ENCODE assay signal across 2 fruit fly cellular contexts in the genomic region with DNA sequence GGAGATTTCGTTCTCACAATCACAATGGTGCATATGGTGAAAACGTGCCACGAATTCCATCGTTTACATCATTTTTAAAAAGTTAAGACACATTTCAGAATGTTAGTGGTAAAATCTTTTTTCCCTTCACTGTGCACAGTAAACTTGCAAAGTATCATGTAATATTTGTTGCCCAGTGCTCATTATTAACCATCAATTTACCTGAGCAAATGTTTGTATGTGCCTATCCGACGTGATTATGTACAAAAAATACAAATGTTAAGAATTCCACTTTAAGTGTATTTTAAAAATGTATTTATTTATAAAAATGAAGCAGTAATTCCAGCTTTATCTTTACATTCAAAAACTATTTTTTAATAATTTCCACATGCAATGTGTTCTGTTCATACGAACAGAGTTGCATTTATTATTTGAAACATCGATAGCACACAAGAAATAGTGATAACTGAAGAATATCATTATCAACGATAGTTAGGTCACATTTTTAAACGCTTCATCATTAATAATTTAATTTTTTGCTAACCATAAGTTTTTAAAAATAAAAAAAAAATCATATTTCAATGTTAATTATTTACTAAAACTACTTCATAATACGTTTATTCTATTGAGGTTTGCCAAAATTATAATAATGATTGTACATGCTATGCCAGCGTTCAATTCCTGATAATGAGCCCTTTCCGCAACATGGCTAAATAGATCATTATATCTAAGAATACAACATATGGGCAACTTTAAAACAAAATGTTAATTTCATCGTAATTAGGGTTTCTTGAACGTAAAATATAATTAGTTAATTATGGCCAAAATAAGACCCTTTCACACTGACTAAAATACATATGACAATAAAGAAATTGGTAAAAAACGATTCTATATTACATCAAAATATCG.
TF ChIP-seq lines count a peak whose summit lies in the region.

A gene (minus strand): TSS at position 405 of the 888 bp plus-strand sequence.

TF ChIP-seq in whole organism, adult, 20 proteins besides CTCF, POLR2A, EP300 and RAD21 (continued from another document):
- TF ChIP-seq CG11617 (GFP tag; optimal IDR thresholded peaks at IDR 0.05; lab: Kevin White, UChicago), result no peak
- peak; percentile 11 for TF ChIP-seq CG14711 (tag; optimal IDR thresholded peaks at IDR 0.05; lab: Kevin White, UChicago)
- peak; percentile 9 for TF ChIP-seq Mnt (GFP tag; optimal IDR thresholded peaks at IDR 0.05; lab: Kevin White, UChicago)
- peak; percentile 23 for TF ChIP-seq bab1 (GFP tag; optimal IDR thresholded peaks at IDR 0.05; lab: Kevin White, UChicago)
TF ChIP-seq in whole organism, adult: peak in this region for 7.

TF ChIP-seq in whole organism, embryonic, 481 proteins besides CTCF, POLR2A, EP300 and RAD21 (continued from another document):
- no peak for TF ChIP-seq jumu (GFP tag; optimal IDR thresholded peaks at IDR 0.05; lab: Kevin White, UChicago)
- peak; percentile 56 for TF ChIP-seq inv (GFP tag; IDR thresholded peaks at IDR 0.05; lab: Robert Waterston, UW; ENCODE audit: partially characterized antibody)
- TF ChIP-seq B-H2 (GFP tag; optimal IDR thresholded peaks at IDR 0.05; lab: Kevin White, UChicago), result peak; percentile 36
- TF ChIP-seq Lhr (GFP tag; optimal IDR thresholded peaks at IDR 0.05; lab: Kevin White, UChicago), result peak; percentile 27
- TF ChIP-seq sens (GFP tag; lab: Kevin White, UChicago), result peak; percentile 34
- TF ChIP-seq CG11723 (GFP tag; optimal IDR thresholded peaks at IDR 0.05; lab: Kevin White, UChicago), result peak; percentile 61
- TF ChIP-seq CG8290 (GFP tag; optimal IDR thresholded peaks at IDR 0.05; lab: Kevin White, UChicago), result peak; percentile 14
- TF ChIP-seq CG8290 (tag; optimal IDR thresholded peaks at IDR 0.05; lab: Kevin White, UChicago), result peak in 1 of 2 experiments; percentile 25
- peak; percentile 38; the same call in 1 of the 3 replicates for TF ChIP-seq row (GFP tag; IDR thresholded peaks at IDR 0.05; lab: Robert Waterston, UW)
- TF ChIP-seq CG13296 (GFP tag; optimal IDR thresholded peaks at IDR 0.05; lab: Kevin White, UChicago), result no peak
- TF ChIP-seq Dll (GFP tag; IDR thresholded peaks at IDR 0.05; lab: Robert Waterston, UW; ENCODE audit: partially characterized antibody), result peak; percentile 70
- peak; percentile 16 for TF ChIP-seq dmrt11E (tag; optimal IDR thresholded peaks at IDR 0.05; lab: Kevin White, UChicago)
- TF ChIP-seq CG2116 (GFP tag; optimal IDR thresholded peaks at IDR 0.05; lab: Kevin White, UChicago), result peak; percentile 98
- peak; percentile 38 for TF ChIP-seq Sry-β (GFP tag; optimal IDR thresholded peaks at IDR 0.05; lab: Kevin White, UChicago)
- peak; percentile 93 for TF ChIP-seq MESR4 (GFP tag; optimal IDR thresholded peaks at IDR 0.05; lab: Kevin White, UChicago)
- peak; percentile 54; the same call in 2 of the 3 replicates for TF ChIP-seq Doc3 (GFP tag; IDR thresholded peaks at IDR 0.05; lab: Robert Waterston, UW; ENCODE audit: partially characterized antibody)
- TF ChIP-seq Doc2 (GFP tag; IDR thresholded peaks at IDR 0.05; lab: Robert Waterston, UW), result no peak
- TF ChIP-seq gem (tag; optimal IDR thresholded peaks at IDR 0.05; lab: Kevin White, UChicago), result peak; percentile 3
- peak; percentile 78; the same call in 2 of the 3 replicates for TF ChIP-seq CG16813 (GFP tag; IDR thresholded peaks at IDR 0.05; lab: Robert Waterston, UW; ENCODE audit: partially characterized antibody)
- TF ChIP-seq CG30020 (tag; optimal IDR thresholded peaks at IDR 0.05; lab: Kevin White, UChicago), result peak; percentile 98
- TF ChIP-seq CG10979 (tag; optimal IDR thresholded peaks at IDR 0.05; lab: Kevin White, UChicago), result no peak
- peak; percentile 58 for TF ChIP-seq Sry-δ (GFP tag; optimal IDR thresholded peaks at IDR 0.05; lab: Kevin White, UChicago)
- TF ChIP-seq BEAF-32 (GFP tag; optimal IDR thresholded peaks at IDR 0.05; lab: Kevin White, UChicago), result peak; percentile 77
- no peak; the same call in 2 of the 3 replicates for TF ChIP-seq CG6791 (GFP tag; IDR thresholded peaks at IDR 0.05; lab: Robert Waterston, UW; ENCODE audit: partially characterized antibody)
- peak; percentile 24 for TF ChIP-seq YL-1 (GFP tag; optimal IDR thresholded peaks at IDR 0.05; lab: Kevin White, UChicago)
- TF ChIP-seq CG1603 (tag; optimal IDR thresholded peaks at IDR 0.05; lab: Kevin White, UChicago), result peak; percentile 64
- TF ChIP-seq CG17802 (tag; optimal IDR thresholded peaks at IDR 0.05; lab: Kevin White, UChicago), result peak; percentile 93
- TF ChIP-seq CG4360 (GFP tag; IDR thresholded peaks at IDR 0.05; lab: Robert Waterston, UW), result no peak
